Worm (Caenorhabditis elegans) whole organism, mixed stage, embryonic: Measurements from ENCODE around the gene T06D8.10.

ENCODE experiments used
- M03D4.4 ChIP-seq: sonication (generic microtip); optimal IDR thresholded peaks from 2 replicates; lab custom pipeline; 2017; ENCODE audit warnings: mild to moderate bottlenecking, missing genetic modification characterization, missing compliant biosample characterization
- bed-3 ChIP-seq: fragments of 200-800 bp; sonication (Bioruptor generic); optimal IDR thresholded peaks from 3 replicates; lab custom pipeline; 2018; ENCODE audit warnings: mild to moderate bottlenecking, missing genetic modification characterization, moderate library complexity, missing compliant biosample characterization
- ceh-39 ChIP-seq: fragments of 150-350 bp; optimal IDR thresholded peaks from 2 replicates; lab custom pipeline; 2014; ENCODE audit warnings: missing biosample characterization, missing genetic modification characterization
- ceh-43 ChIP-seq: fragments of 200-800 bp; sonication (Bioruptor generic); optimal IDR thresholded peaks from 2 replicates; lab custom pipeline; 2018; ENCODE audit warnings: mild to moderate bottlenecking, missing genetic modification characterization, moderate library complexity, missing compliant biosample characterization
- ces-1 ChIP-seq: fragments of 150-350 bp; optimal IDR thresholded peaks from 2 replicates; lab custom pipeline; 2014; ENCODE audit warnings: missing biosample characterization, missing genetic modification reagents, missing genetic modification characterization
- cnd-1 ChIP-seq: fragments of 200-800 bp; sonication (Bioruptor generic); optimal IDR thresholded peaks from 2 replicates; lab custom pipeline; 2018; ENCODE audit warnings: mild to moderate bottlenecking, missing genetic modification characterization, missing compliant biosample characterization
- drap-1 ChIP-seq: fragments of 200-800 bp; sonication (Bioruptor generic); optimal IDR thresholded peaks from 3 replicates; lab custom pipeline; 2018; ENCODE audit warnings: mild to moderate bottlenecking, missing genetic modification characterization, missing compliant biosample characterization
- elt-1 ChIP-seq: sonication (generic microtip); optimal IDR thresholded peaks from 2 replicates; lab custom pipeline; 2017; ENCODE audit warnings: missing genetic modification characterization, mild to moderate bottlenecking, missing compliant biosample characterization, antibody characterized with exemption, moderate library complexity, borderline replicate concordance; ENCODE audit not compliant: insufficient read depth
- ham-2 ChIP-seq: fragments of 200-800 bp; sonication (Bioruptor generic); optimal IDR thresholded peaks from 2 replicates; lab custom pipeline; 2018; ENCODE audit warnings: mild to moderate bottlenecking, missing genetic modification characterization, missing compliant biosample characterization
- hlh-1 ChIP-seq: fragments of 150-350 bp; optimal IDR thresholded peaks from 2 replicates; lab custom pipeline; 2014; ENCODE audit warnings: missing biosample characterization, missing genetic modification reagents, missing genetic modification characterization
- lsy-2 ChIP-seq: fragments of 150-350 bp; optimal IDR thresholded peaks from 2 replicates; lab custom pipeline; 2014; ENCODE audit warnings: missing biosample characterization, missing genetic modification characterization
- mep-1 ChIP-seq: fragments of 150-350 bp; optimal IDR thresholded peaks from 2 replicates; lab custom pipeline; 2017; ENCODE audit warnings: missing biosample characterization, missing genetic modification reagents, missing genetic modification characterization, inconsistent platforms
- mls-2 ChIP-seq: sonication (generic microtip); optimal IDR thresholded peaks from 2 replicates; lab custom pipeline; 2016; ENCODE audit warnings: mild to moderate bottlenecking, missing genetic modification characterization, moderate library complexity, missing compliant biosample characterization
- nhr-12 ChIP-seq: fragments of 150-350 bp; optimal IDR thresholded peaks from 2 replicates; lab custom pipeline; 2014; ENCODE audit warnings: missing biosample characterization, missing genetic modification characterization
- nhr-2 ChIP-seq: fragments of 150-350 bp; optimal IDR thresholded peaks from 2 replicates; lab custom pipeline; 2014; ENCODE audit warnings: missing biosample characterization, missing genetic modification characterization
- nhr-237 ChIP-seq: fragments of 150-350 bp; optimal IDR thresholded peaks from 2 replicates; lab custom pipeline; 2014; ENCODE audit warnings: missing biosample characterization, missing genetic modification characterization
- nhr-28 ChIP-seq: fragments of 150-350 bp; optimal IDR thresholded peaks from 2 replicates; lab custom pipeline; 2014; ENCODE audit warnings: missing biosample characterization, missing genetic modification characterization
- pha-4 ChIP-seq: fragments of 150-350 bp; optimal IDR thresholded peaks from 2 replicates; lab custom pipeline; 2018; ENCODE audit warnings: missing biosample characterization, missing genetic modification reagents, missing genetic modification characterization
- sem-2 ChIP-seq: fragments of 200-800 bp; sonication (Bioruptor generic); optimal IDR thresholded peaks from 2 replicates; lab custom pipeline; 2018; ENCODE audit warnings: mild to moderate bottlenecking, missing genetic modification characterization, missing compliant biosample characterization
- unc-120 ChIP-seq: sonication (generic microtip); optimal IDR thresholded peaks from 2 replicates; lab custom pipeline; 2017; ENCODE audit warnings: missing genetic modification characterization, missing compliant biosample characterization; ENCODE audit not compliant: poor library complexity, severe bottlenecking
- unc-62 ChIP-seq: fragments of 150-350 bp; optimal IDR thresholded peaks from 2 replicates; lab custom pipeline; 2014; ENCODE audit warnings: missing biosample characterization, missing genetic modification reagents, missing genetic modification characterization
- zip-8 ChIP-seq: fragments of 150-350 bp; optimal IDR thresholded peaks from 2 replicates; lab custom pipeline; 2014; ENCODE audit warnings: missing biosample characterization, missing genetic modification characterization
- ztf-11 ChIP-seq: fragments of 150-350 bp; optimal IDR thresholded peaks from 2 replicates; lab custom pipeline; 2014; ENCODE audit warnings: missing biosample characterization, missing genetic modification characterization

T06D8.10 gene

ce11 chrII:11283013-11283412, 35.7 kb upstream of the T06D8.10 start:
- TF ChIP-seq hlh-1 (tag; lab: Kevin White, UChicago) (peak; percentile 83), M03D4.4 (tag; lab: Kevin White, UChicago) (no peak), unc-120 (peak; percentile 4), unc-62 (GFP tag; lab: Kevin White, UChicago) (peak; percentile 40)

ce11 chrII:11281666-11282065, 34.4 kb upstream of the T06D8.10 start, which contains the start of gene unc-130:
Gene unc-130, plus strand, starts transcription at chrII:11281966.
- TF ChIP-seq lsy-2 (tag; lab: Kevin White, UChicago) (peak; percentile 65), mep-1 (no peak), ceh-39 (tag; lab: Kevin White, UChicago) (no peak)
- TF ChIP-seq, all 35 proteins: peak for 1

- TF ChIP-seq hlh-1 (tag; lab: Kevin White, UChicago): peak; percentile 15
- no peak for TF ChIP-seq mls-2 (tag; lab: Kevin White, UChicago)
Measured at ce11 chrII:11281177-11281576, 33.9 kb upstream of the T06D8.10 start.

ce11 chrII:11279971-11280370, 32.7 kb upstream of the T06D8.10 start:
- TF ChIP-seq bed-3 (GFP tag; lab: Kevin White, UChicago): no peak
- peak; percentile 40 for TF ChIP-seq lsy-2 (tag; lab: Kevin White, UChicago)

- TF ChIP-seq nhr-12 (tag; lab: Kevin White, UChicago) (no peak), unc-120 (no peak), ceh-39 (tag; lab: Kevin White, UChicago) (no peak), ztf-11 (tag; lab: Kevin White, UChicago) (no peak), nhr-237 (tag; lab: Kevin White, UChicago) (no peak), zip-8 (tag; lab: Kevin White, UChicago) (no peak), drap-1 (no peak), ces-1 (GFP tag; lab: Kevin White, UChicago) (no peak), ham-2 (peak; percentile 0), pha-4 (tag; lab: Kevin White, UChicago) (no peak), nhr-28 (no peak), elt-1 (peak; percentile 67), cnd-1 (tag; lab: Kevin White, UChicago) (no peak)
- TF ChIP-seq, all 35 proteins: peak for 2
Measured at ce11 chrII:11276879-11277278, 29.6 kb upstream of the T06D8.10 start.

ce11 chrII:11275484-11275883, 28.2 kb upstream of the T06D8.10 start:
- TF ChIP-seq pha-4 (tag; lab: Kevin White, UChicago) (no peak), elt-1 (no peak), nhr-2 (tag; lab: Kevin White, UChicago) (no peak), hlh-1 (tag; lab: Kevin White, UChicago) (peak; percentile 81), drap-1 (no peak)

ce11 chrII:11274876-11275275, 27.6 kb upstream of the T06D8.10 start:
- peak; percentile 79 for TF ChIP-seq hlh-1 (tag; lab: Kevin White, UChicago)
- TF ChIP-seq unc-62 (GFP tag; lab: Kevin White, UChicago): peak; percentile 63
- peak; percentile 24 for TF ChIP-seq unc-120
- TF ChIP-seq ces-1 (GFP tag; lab: Kevin White, UChicago): no peak
- TF ChIP-seq, all 35 proteins: peak for 3

- no peak for TF ChIP-seq cnd-1 (tag; lab: Kevin White, UChicago)
- TF ChIP-seq ceh-43 (GFP tag; lab: Kevin White, UChicago): no peak
- no peak for TF ChIP-seq ces-1 (GFP tag; lab: Kevin White, UChicago)
- no peak for TF ChIP-seq lsy-2 (tag; lab: Kevin White, UChicago)
- TF ChIP-seq ceh-39 (tag; lab: Kevin White, UChicago): no peak
- no peak for TF ChIP-seq nhr-237 (tag; lab: Kevin White, UChicago)
- TF ChIP-seq nhr-12 (tag; lab: Kevin White, UChicago): no peak
- TF ChIP-seq bed-3 (GFP tag; lab: Kevin White, UChicago): no peak
- TF ChIP-seq pha-4 (tag; lab: Kevin White, UChicago): no peak
- no peak for TF ChIP-seq sem-2 (GFP tag; lab: Kevin White, UChicago)
- TF ChIP-seq mep-1: no peak
Measured at ce11 chrII:11270829-11271228, 23.5 kb upstream of the T06D8.10 start.
